Worm (Caenorhabditis elegans): Measurements from ENCODE around the gene mpc-1.
A peak's percentile ranks its signal among the peaks of the same experiment; 100 is the strongest.
"Not testable (repeated sequence)": the region's sequence is repeated elsewhere in the genome, so short reads cannot be mapped to it uniquely, and the experiment has no call there.

mpc-1 gene

DNA sequence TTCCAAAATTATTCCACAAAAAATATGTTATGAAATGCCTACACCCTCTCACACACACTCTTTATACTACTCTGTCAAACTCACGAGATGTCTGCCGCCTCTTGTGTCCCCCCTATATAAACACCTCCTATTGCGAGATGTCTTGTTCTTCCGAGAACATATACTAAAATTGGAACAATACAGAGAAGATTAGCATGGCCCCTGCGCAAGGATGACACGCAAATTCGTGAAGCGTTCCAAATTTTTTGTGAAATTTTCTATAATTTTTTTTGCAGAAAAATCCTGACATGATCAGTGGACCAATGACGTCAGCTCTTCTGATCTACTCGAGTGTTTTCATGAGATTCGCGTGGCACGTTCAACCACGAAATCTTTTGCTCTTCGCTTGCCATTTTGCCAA, 784 bp downstream of the mpc-1 start (continued):
- TF ChIP-seq lin-26 (GFP tag; IDR thresholded peaks at IDR 0.05) (peak; percentile 78), rcor-1 (GFP tag; IDR thresholded peaks at IDR 0.05) (peak; percentile 74), ZK185.1 (tag; optimal IDR thresholded peaks at IDR 0.05; ENCODE audit: poor library complexity, severe bottlenecking) (peak; percentile 38), lin-40 (tag; optimal IDR thresholded peaks at IDR 0.05) (peak; percentile 49), ceh-79 (tag; optimal IDR thresholded peaks at IDR 0.05) (peak; percentile 56), repo-1 (tag; optimal IDR thresholded peaks at IDR 0.05) (peak; percentile 54), him-1 (tag; optimal IDR thresholded peaks at IDR 0.05) (peak; percentile 60), pbrm-1 (GFP tag; IDR thresholded peaks at IDR 0.05) (peak; percentile 58; the same call in 1 of the 2 replicates), cebp-1 (tag; optimal IDR thresholded peaks at IDR 0.05) (peak; percentile 77), rpc-1 (optimal IDR thresholded peaks at IDR 0.05) (peak; percentile 50), rpc-1 (tag; optimal IDR thresholded peaks at IDR 0.05) (peak; percentile 70), madf-6 (GFP tag; IDR thresholded peaks at IDR 0.05) (peak; percentile 68), lin-54 (GFP tag; optimal IDR thresholded peaks at IDR 0.05) (peak; percentile 39), snpc-1.1 (tag; optimal IDR thresholded peaks at IDR 0.05; ENCODE audit: insufficient read depth) (peak; percentile 70), snpc-4 (GFP tag; optimal IDR thresholded peaks at IDR 0.05) (peak; percentile 92), snpc-4 (tag; optimal IDR thresholded peaks at IDR 0.05) (peak; percentile 94 to 99 (median 96)), lin-35 (GFP tag; optimal IDR thresholded peaks at IDR 0.05) (peak in 1 of 3 experiments; percentile 52), attf-5 (GFP tag; optimal IDR thresholded peaks at IDR 0.05) (peak; percentile 31), hmg-1.2 (GFP tag; IDR thresholded peaks at IDR 0.05) (peak; percentile 64), ceh-27 (GFP tag; optimal IDR thresholded peaks at IDR 0.05) (peak; percentile 7), lsl-1 (GFP tag; optimal IDR thresholded peaks at IDR 0.05) (peak; percentile 26), Y53G8AR.9 (GFP tag; conservative IDR thresholded peaks at IDR 0.05) (peak; percentile 68), die-1 (tag; optimal IDR thresholded peaks at IDR 0.05) (peak; percentile 2), Y95B8A.8 (GFP tag; IDR thresholded peaks at IDR 0.05) (0 out of 2 replicates have a peak, but pooled peaks have one; percentile 16), gei-17 (GFP tag; optimal IDR thresholded peaks at IDR 0.05) (peak; percentile 28), K11D2.4 (GFP tag; IDR thresholded peaks at IDR 0.05) (0 out of 2 replicates have a peak, but pooled peaks have one; percentile 35), ztf-18 (tag; optimal IDR thresholded peaks at IDR 0.05) (peak; percentile 34), mcd-1 (GFP tag; IDR thresholded peaks at IDR 0.05) (peak; percentile 65), chd-7 (tag; optimal IDR thresholded peaks at IDR 0.05) (peak; percentile 61)
- not testable (repeated sequence) for TF ChIP-seq cebp-1 (GFP tag; IDR thresholded peaks at IDR 0.05)

DNA sequence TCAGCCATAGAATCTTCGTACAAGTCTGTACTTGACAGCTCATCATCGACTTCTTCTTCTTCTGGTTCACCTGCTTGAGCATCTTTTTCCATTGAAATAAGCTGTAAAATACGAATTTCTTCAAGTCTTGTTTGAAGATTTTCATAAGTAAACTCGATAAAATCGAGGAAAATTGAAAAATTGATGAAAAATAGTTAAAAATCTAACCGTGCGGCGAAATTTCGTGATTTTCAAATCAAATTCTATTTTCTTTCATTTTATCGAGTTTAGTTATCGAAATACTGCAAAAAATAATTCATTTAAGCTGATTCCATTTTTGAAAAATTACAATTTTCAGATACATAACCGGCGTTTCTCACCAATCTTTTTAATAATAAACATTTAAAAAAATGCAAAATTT, 1.9 kb downstream of the mpc-1 start, which contains the start of gene R07E5.11:
Gene R07E5.11 (minus strand): TSS at position 101 of the 400 bp plus-strand sequence.
- TF ChIP-seq die-1 (tag; optimal IDR thresholded peaks at IDR 0.05) (no peak), snpc-3.4 (tag; optimal IDR thresholded peaks at IDR 0.05) (no peak), cebp-2 (GFP tag; IDR thresholded peaks at IDR 0.05) (no peak), ztf-6 (GFP tag; IDR thresholded peaks at IDR 0.05) (no peak), egl-44 (GFP tag; IDR thresholded peaks at IDR 0.05) (no peak), madf-10 (tag; optimal IDR thresholded peaks at IDR 0.05) (no peak), him-1 (tag; optimal IDR thresholded peaks at IDR 0.05) (peak; percentile 34), aptf-3 (GFP tag; IDR thresholded peaks at IDR 0.05) (no peak), F10E7.11 (tag; optimal IDR thresholded peaks at IDR 0.05) (no peak)

DNA sequence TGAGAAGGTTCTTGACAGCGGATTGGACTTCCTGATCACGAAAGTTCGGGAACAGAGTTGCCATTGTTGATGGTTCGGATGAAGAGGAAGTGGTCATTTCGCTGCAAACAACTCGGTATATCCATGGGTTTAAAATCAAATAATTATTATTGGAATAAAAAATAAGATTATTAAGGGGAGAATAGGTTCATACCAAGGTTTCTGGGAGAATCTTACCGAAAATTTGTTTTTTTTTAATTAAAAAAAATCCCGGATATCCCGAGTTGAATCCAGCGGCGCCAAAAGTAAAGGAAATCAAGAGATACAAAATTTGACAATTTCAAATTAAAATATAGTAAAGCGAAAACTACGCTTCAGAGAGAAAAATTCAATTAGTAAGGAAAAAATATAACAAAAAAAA, 4.7 kb downstream of the mpc-1 start, which contains the start of the genes R07E5.19 and pdcd-2:
Gene R07E5.19 (minus strand): TSS at position 101 of the 400 bp plus-strand sequence.
Gene pdcd-2 (minus strand): TSS at position 102 of the 400 bp plus-strand sequence.
- TF ChIP-seq nfya-2 (GFP tag; IDR thresholded peaks at IDR 0.05) (no peak), ztf-26 (tag; optimal IDR thresholded peaks at IDR 0.05) (no peak), madf-10 (tag; optimal IDR thresholded peaks at IDR 0.05) (no peak), repo-1 (tag; optimal IDR thresholded peaks at IDR 0.05) (no peak), T07F8.4 (tag; optimal IDR thresholded peaks at IDR 0.05) (no peak), zfh-2 (GFP tag; conservative IDR thresholded peaks at IDR 0.05) (no peak), snpc-3.4 (tag; optimal IDR thresholded peaks at IDR 0.05) (no peak), ceh-91 (GFP tag; IDR thresholded peaks at IDR 0.05) (no peak), Y67H2A.10 (GFP tag; conservative IDR thresholded peaks at IDR 0.05) (no peak), ztf-6 (GFP tag; IDR thresholded peaks at IDR 0.05) (no peak), snpc-4 (GFP tag; optimal IDR thresholded peaks at IDR 0.05) (no peak), snpc-4 (tag; optimal IDR thresholded peaks at IDR 0.05) (no peak), rcor-1 (GFP tag; IDR thresholded peaks at IDR 0.05) (no peak), ceh-100 (GFP tag; IDR thresholded peaks at IDR 0.05) (no peak), rec-8 (tag; optimal IDR thresholded peaks at IDR 0.05) (no peak), die-1 (tag; optimal IDR thresholded peaks at IDR 0.05) (no peak)

All from whole organism, young adult.